Fruit fly (Drosophila melanogaster): ENCODE data around the gene elav.

DNA sequence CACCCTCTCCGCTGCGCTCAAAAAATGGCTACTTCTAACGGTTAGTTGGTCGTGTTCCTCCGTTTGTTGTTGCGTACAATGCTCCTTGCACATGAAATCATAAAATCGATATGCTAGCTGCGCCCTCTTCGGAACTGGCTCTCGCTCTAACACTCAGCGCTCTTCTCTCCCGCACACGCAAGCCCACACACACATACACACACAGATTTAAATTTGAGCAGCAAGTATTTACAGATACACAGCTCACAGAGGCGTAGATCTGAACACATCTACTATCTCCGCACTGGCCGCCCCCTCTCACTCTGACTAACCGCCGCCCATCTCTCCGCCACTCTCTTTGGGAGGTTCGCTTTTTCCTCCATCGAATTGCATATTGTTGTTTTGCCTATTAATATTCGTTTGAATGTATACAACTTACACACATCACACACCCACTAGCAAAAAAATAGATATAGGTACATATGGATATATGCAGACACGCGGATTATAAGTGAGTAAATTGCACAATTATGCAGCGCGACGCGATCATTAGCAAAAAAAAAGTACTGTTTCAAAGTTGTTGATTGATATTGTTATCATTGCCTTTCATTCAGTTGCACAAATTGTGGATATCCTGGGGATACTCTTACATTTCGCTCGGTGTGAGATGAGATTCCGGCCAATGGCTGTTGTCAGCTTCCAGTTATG lies 526 bp downstream of the elav start:
- peak; percentile 85 for TF ChIP-seq CG32121 (GFP tag; IDR thresholded peaks at IDR 0.05)
- TF ChIP-seq CG8159 (tag; optimal IDR thresholded peaks at IDR 0.05), result peak; percentile 45
- peak; percentile 35 for TF ChIP-seq CG15710 (tag; optimal IDR thresholded peaks at IDR 0.05)
- TF ChIP-seq CG34367 (tag; optimal IDR thresholded peaks at IDR 0.05), result peak; percentile 54

All from whole organism, pupa.